Worm (Caenorhabditis elegans) whole organism, L3 larva: ENCODE measurements around the gene R10E4.1.

Source experiments
- R02D3.7 ChIP-seq: fragments of 150-350 bp; optimal IDR thresholded peaks from 2 replicates; lab custom pipeline; 2014; ENCODE audit warnings: missing biosample characterization, missing genetic modification characterization
- ZK546.5 ChIP-seq: sonication (generic microtip); optimal IDR thresholded peaks from 2 replicates; lab custom pipeline; 2017; ENCODE audit warnings: missing biosample characterization, missing genetic modification characterization
- aly-2 ChIP-seq: fragments of 150-350 bp; optimal IDR thresholded peaks from 2 replicates; lab custom pipeline; 2014; ENCODE audit warnings: missing biosample characterization, missing genetic modification characterization
- ama-1 ChIP-seq: fragments of 150-350 bp; optimal IDR thresholded peaks from 2 replicates; lab custom pipeline; 2018
- ceh-16 ChIP-seq: sonication (generic microtip); optimal IDR thresholded peaks from 2 replicates; lab custom pipeline; 2017; ENCODE audit warnings: missing biosample characterization, missing genetic modification characterization
- ceh-28 ChIP-seq: fragments of 150-350 bp; optimal IDR thresholded peaks from 2 replicates; lab custom pipeline; 2014; ENCODE audit warnings: missing biosample characterization, missing genetic modification reagents, missing genetic modification characterization
- ceh-82 ChIP-seq: fragments of 150-350 bp; optimal IDR thresholded peaks from 2 replicates; lab custom pipeline; 2014; ENCODE audit warnings: missing biosample characterization, missing genetic modification characterization
- ceh-9 ChIP-seq: sonication (generic microtip); optimal IDR thresholded peaks from 2 replicates; lab custom pipeline; 2018; ENCODE audit warnings: missing biosample characterization, missing genetic modification characterization
- daf-12 ChIP-seq: fragments of 150-350 bp; optimal IDR thresholded peaks from 2 replicates; lab custom pipeline; 2014; ENCODE audit warnings: missing biosample characterization, missing genetic modification reagents, missing genetic modification characterization
- egl-27 ChIP-seq: sonication (generic microtip); optimal IDR thresholded peaks from 4 replicates; lab custom pipeline; 2017; ENCODE audit warnings: missing biosample characterization, missing genetic modification reagents, missing genetic modification characterization
- egl-5 ChIP-seq: fragments of 150-350 bp; optimal IDR thresholded peaks from 2 replicates; lab custom pipeline; 2017; ENCODE audit warnings: missing biosample characterization, missing genetic modification reagents, missing genetic modification characterization, inconsistent platforms
- elt-1 ChIP-seq: fragments of 150-350 bp; optimal IDR thresholded peaks from 2 replicates; lab custom pipeline; 2014; ENCODE audit warnings: missing biosample characterization, missing genetic modification characterization
- elt-2 ChIP-seq: sonication (generic microtip); optimal IDR thresholded peaks from 2 replicates; lab custom pipeline; 2016; ENCODE audit warnings: missing genetic modification reagents, mild to moderate bottlenecking, missing genetic modification characterization, missing compliant biosample characterization
- elt-3 ChIP-seq, 3 experiments: fragments of 150-350 bp in 1 of 3; sonication (generic microtip) in 2 of 3; optimal IDR thresholded peaks; 2 replicates in 2 of 3; 4 replicates in 1 of 3; lab custom pipeline; 2014 to 2017; ENCODE audit warnings: missing biosample characterization in 3 of 3, missing genetic modification characterization in 3 of 3
- eor-1 ChIP-seq, 2 experiments: fragments of 150-350 bp; optimal IDR thresholded peaks; 2 replicates each; lab custom pipeline; 2014 to 2018; ENCODE audit warnings: missing biosample characterization in 2 of 2, missing genetic modification characterization in 2 of 2
- fkh-10 ChIP-seq: sonication (generic microtip); optimal IDR thresholded peaks from 2 replicates; lab custom pipeline; 2017; ENCODE audit warnings: missing biosample characterization, missing genetic modification reagents, missing genetic modification characterization
- fkh-2 ChIP-seq: fragments of 150-350 bp; optimal IDR thresholded peaks from 2 replicates; lab custom pipeline; 2014; ENCODE audit warnings: missing biosample characterization, missing genetic modification reagents, missing genetic modification characterization
- fos-1 ChIP-seq: fragments of 150-350 bp; optimal IDR thresholded peaks from 2 replicates; lab custom pipeline; 2014; ENCODE audit warnings: missing biosample characterization, missing genetic modification characterization
- hmg-11 ChIP-seq: sonication (generic microtip); optimal IDR thresholded peaks from 2 replicates; lab custom pipeline; 2016; ENCODE audit warnings: missing genetic modification characterization, missing compliant biosample characterization
- jun-1 ChIP-seq: fragments of 150-350 bp; optimal IDR thresholded peaks from 2 replicates; lab custom pipeline; 2014; ENCODE audit warnings: missing biosample characterization, missing genetic modification reagents, missing genetic modification characterization
- lin-15B ChIP-seq: fragments of 150-350 bp; optimal IDR thresholded peaks from 2 replicates; lab custom pipeline; 2014; ENCODE audit warnings: missing biosample characterization, missing genetic modification characterization
- lin-39 ChIP-seq: fragments of 150-350 bp; optimal IDR thresholded peaks from 2 replicates; lab custom pipeline; 2018; ENCODE audit warnings: missing biosample characterization, missing genetic modification reagents, missing genetic modification characterization
- lsy-12 ChIP-seq: sonication (generic microtip); optimal IDR thresholded peaks from 2 replicates; lab custom pipeline; 2016; ENCODE audit warnings: mild to moderate bottlenecking, missing genetic modification characterization, missing compliant biosample characterization
- mdl-1 ChIP-seq: fragments of 150-350 bp; optimal IDR thresholded peaks from 2 replicates; lab custom pipeline; 2014; ENCODE audit warnings: missing biosample characterization, missing genetic modification characterization
- mml-1 ChIP-seq: fragments of 150-350 bp; sonication (generic microtip); optimal IDR thresholded peaks from 3 replicates; lab custom pipeline; 2014; ENCODE audit warnings: missing biosample characterization, missing genetic modification characterization
- nfya-1 ChIP-seq: sonication (generic microtip); optimal IDR thresholded peaks from 2 replicates; lab custom pipeline; 2017; ENCODE audit warnings: missing genetic modification characterization, mild to moderate bottlenecking, missing compliant biosample characterization, antibody characterized with exemption, moderate library complexity; ENCODE audit not compliant: insufficient read depth
- nhr-11 ChIP-seq: fragments of 150-350 bp; optimal IDR thresholded peaks from 2 replicates; lab custom pipeline; 2014; ENCODE audit warnings: missing biosample characterization, missing genetic modification characterization
- nhr-12 ChIP-seq: fragments of 150-350 bp; optimal IDR thresholded peaks from 2 replicates; lab custom pipeline; 2014; ENCODE audit warnings: missing biosample characterization, missing genetic modification characterization
- nhr-23 ChIP-seq: fragments of 150-350 bp; optimal IDR thresholded peaks from 2 replicates; lab custom pipeline; 2014; ENCODE audit warnings: missing biosample characterization, missing genetic modification reagents, missing genetic modification characterization
- nhr-237 ChIP-seq: fragments of 150-350 bp; optimal IDR thresholded peaks from 2 replicates; lab custom pipeline; 2014; ENCODE audit warnings: missing biosample characterization, missing genetic modification characterization
- nhr-25 ChIP-seq: sonication (generic microtip); optimal IDR thresholded peaks from 2 replicates; lab custom pipeline; 2017; ENCODE audit warnings: missing biosample characterization, missing genetic modification characterization
- nhr-28 ChIP-seq: fragments of 150-350 bp; optimal IDR thresholded peaks from 2 replicates; lab custom pipeline; 2014; ENCODE audit warnings: missing biosample characterization, missing genetic modification characterization
- nhr-43 ChIP-seq: sonication (generic microtip); optimal IDR thresholded peaks from 2 replicates; lab custom pipeline; 2016; ENCODE audit warnings: mild to moderate bottlenecking, missing genetic modification characterization, missing compliant biosample characterization; ENCODE audit not compliant: poor library complexity, severe bottlenecking
- nhr-67 ChIP-seq: fragments of 150-350 bp; optimal IDR thresholded peaks from 2 replicates; lab custom pipeline; 2014; ENCODE audit warnings: missing biosample characterization, missing genetic modification characterization
- nhr-76 ChIP-seq: fragments of 150-350 bp; sonication (generic microtip); optimal IDR thresholded peaks from 5 replicates; lab custom pipeline; 2014; ENCODE audit warnings: missing biosample characterization, missing genetic modification characterization
- nhr-77 ChIP-seq: fragments of 150-350 bp; optimal IDR thresholded peaks from 2 replicates; lab custom pipeline; 2014; ENCODE audit warnings: missing biosample characterization, missing genetic modification characterization
- pha-4 ChIP-seq: fragments of 150-350 bp; optimal IDR thresholded peaks from 2 replicates; lab custom pipeline; 2014; ENCODE audit warnings: missing biosample characterization, missing genetic modification reagents, missing genetic modification characterization
- pqm-1 ChIP-seq: fragments of 150-350 bp; optimal IDR thresholded peaks from 2 replicates; lab custom pipeline; 2017; ENCODE audit warnings: missing biosample characterization, missing genetic modification characterization, inconsistent platforms
- sea-2 ChIP-seq: fragments of 150-350 bp; sonication (generic microtip); optimal IDR thresholded peaks from 4 replicates; lab custom pipeline; 2014; ENCODE audit warnings: missing biosample characterization, missing genetic modification reagents, missing genetic modification characterization
- skn-1 ChIP-seq: fragments of 150-350 bp; optimal IDR thresholded peaks from 2 replicates; lab custom pipeline; 2014; ENCODE audit warnings: missing biosample characterization, missing genetic modification characterization
- snpc-4 ChIP-seq: fragments of 150-350 bp; optimal IDR thresholded peaks from 2 replicates; lab custom pipeline; 2014; ENCODE audit warnings: missing biosample characterization, missing genetic modification characterization
- tbx-2 ChIP-seq: sonication (generic microtip); optimal IDR thresholded peaks from 2 replicates; lab custom pipeline; 2016; ENCODE audit warnings: mild to moderate bottlenecking, missing genetic modification characterization, missing compliant biosample characterization
- unc-39 ChIP-seq: sonication (generic microtip); optimal IDR thresholded peaks from 4 replicates; lab custom pipeline; 2017; ENCODE audit warnings: missing biosample characterization, missing genetic modification characterization
- unc-62 ChIP-seq: fragments of 150-350 bp; sonication (generic microtip); optimal IDR thresholded peaks from 4 replicates; lab custom pipeline; 2014; ENCODE audit warnings: missing biosample characterization, missing genetic modification reagents, missing genetic modification characterization
- zag-1 ChIP-seq: fragments of 150-350 bp; optimal IDR thresholded peaks from 2 replicates; lab custom pipeline; 2014; ENCODE audit warnings: missing biosample characterization, missing genetic modification characterization
- ztf-11 ChIP-seq: fragments of 150-350 bp; optimal IDR thresholded peaks from 2 replicates; lab custom pipeline; 2014; ENCODE audit warnings: missing biosample characterization, missing genetic modification characterization
- ztf-4 ChIP-seq: fragments of 150-350 bp; optimal IDR thresholded peaks from 2 replicates; lab custom pipeline; 2014; ENCODE audit warnings: missing biosample characterization, missing genetic modification characterization

Gene R10E4.1

ce11 chrIII:4280215-4281173, 11.0 kb downstream of the R10E4.1 start, which contains the start of gene sup-26:
Gene sup-26, minus strand, starts transcription at chrIII:4280224.
- peak; percentile 7 for TF ChIP-seq ama-1
- TF ChIP-seq mdl-1 = peak; percentile 2
- peak in 1 of 3 experiments; percentile 45 for TF ChIP-seq elt-3 (tag; optimal IDR thresholded peaks at IDR 0.05; lab: Kevin White, UChicago)
- peak; percentile 23 for TF ChIP-seq lin-39 (tag; lab: Kevin White, UChicago)
- peak; percentile 44 for TF ChIP-seq nhr-23 (tag; lab: Kevin White, UChicago)
- no peak for TF ChIP-seq ztf-4 (tag; lab: Kevin White, UChicago)
- TF ChIP-seq elt-1 (tag; lab: Kevin White, UChicago) = no peak
- peak; percentile 38 for TF ChIP-seq pha-4 (tag; lab: Kevin White, UChicago)
- peak; percentile 41 for TF ChIP-seq nhr-25

ce11 chrIII:4281955-4282618, 12.5 kb downstream of the R10E4.1 start:
- TF ChIP-seq skn-1 (tag; lab: Kevin White, UChicago) (no peak), jun-1 (peak; percentile 97), daf-12 (peak; percentile 64), ceh-16 (tag; lab: Kevin White, UChicago) (peak; percentile 37), ama-1 (peak; percentile 62), hmg-11 (peak; percentile 98), ceh-28 (tag; lab: Kevin White, UChicago) (peak; percentile 96), nhr-77 (tag; lab: Kevin White, UChicago) (peak; percentile 35), ztf-4 (tag; lab: Kevin White, UChicago) (peak; percentile 85), ceh-9 (no peak), pqm-1 (tag; lab: Kevin White, UChicago) (peak; percentile 74), pha-4 (tag; lab: Kevin White, UChicago) (peak; percentile 97), snpc-4 (tag; lab: Kevin White, UChicago) (peak; percentile 89), tbx-2 (tag; lab: Kevin White, UChicago) (peak; percentile 97), nhr-25 (peak; percentile 99), R02D3.7 (tag; lab: Kevin White, UChicago) (peak; percentile 85), eor-1 (tag; optimal IDR thresholded peaks at IDR 0.05; lab: Kevin White, UChicago) (no peak), zag-1 (peak; percentile 75), nhr-23 (tag; lab: Kevin White, UChicago) (peak; percentile 98), lin-15B (tag; lab: Kevin White, UChicago) (peak; percentile 85), ZK546.5 (peak; percentile 27), sea-2 (GFP tag; lab: Kevin White, UChicago) (peak; percentile 77), nfya-1 (tag; lab: Kevin White, UChicago) (peak; percentile 99), nhr-11 (tag; lab: Kevin White, UChicago) (peak; percentile 92), fkh-2 (tag; lab: Kevin White, UChicago) (no peak), nhr-43 (tag; lab: Kevin White, UChicago) (peak; percentile 98), nhr-28 (tag; lab: Kevin White, UChicago) (peak; percentile 40), mml-1 (no peak), fos-1 (tag; lab: Kevin White, UChicago) (peak; percentile 86), elt-1 (tag; lab: Kevin White, UChicago) (peak; percentile 91), fkh-10 (peak; percentile 87), lsy-12 (peak; percentile 97), nhr-237 (tag; lab: Kevin White, UChicago) (no peak), elt-3 (tag; optimal IDR thresholded peaks at IDR 0.05; lab: Kevin White, UChicago) (peak in 1 of 3 experiments; percentile 6), aly-2 (tag; lab: Kevin White, UChicago) (peak; percentile 51), elt-2 (tag; lab: Kevin White, UChicago) (peak; percentile 95), unc-62 (GFP tag; lab: Kevin White, UChicago) (peak; percentile 98), mdl-1 (peak; percentile 93), lin-39 (tag; lab: Kevin White, UChicago) (peak; percentile 95), ceh-82 (peak; percentile 82), nhr-76 (tag; lab: Kevin White, UChicago) (peak; percentile 14), egl-5 (tag; lab: Kevin White, UChicago) (peak; percentile 92), nhr-67 (no peak), nhr-12 (tag; lab: Kevin White, UChicago) (no peak), egl-27 (tag; lab: Kevin White, UChicago) (peak; percentile 72), ztf-11 (tag; lab: Kevin White, UChicago) (no peak), unc-39 (no peak)
